Fruit fly (Drosophila melanogaster): ENCODE results near the gene bip1.

DNA sequence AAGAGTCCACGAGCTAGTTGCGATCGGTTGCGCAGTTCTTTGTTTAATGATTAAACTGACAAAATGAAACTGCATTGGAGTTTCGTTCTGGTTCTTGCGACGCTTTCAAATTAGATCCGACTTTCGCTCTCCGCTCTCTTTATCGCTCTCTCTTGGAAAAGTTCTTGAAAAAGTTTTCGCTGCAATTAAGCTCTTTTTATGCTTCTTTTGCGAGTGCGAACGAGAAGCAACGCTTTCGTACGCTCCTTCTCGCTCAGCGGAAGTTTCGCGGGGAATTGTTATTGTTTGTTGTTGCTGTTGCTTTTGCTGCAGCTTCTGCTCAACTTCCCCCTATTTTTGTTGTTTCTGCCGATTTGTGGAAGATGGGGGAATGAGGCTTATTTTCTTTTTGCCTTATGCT, 2.2 kb downstream of the bip1 start:
- TF ChIP-seq Myc (optimal IDR thresholded peaks at IDR 0.05) (no peak), h (optimal IDR thresholded peaks at IDR 0.05) (no peak), psq (optimal IDR thresholded peaks at IDR 0.05) (no peak)
